Fruit fly (Drosophila melanogaster): ENCODE data around the gene fray.

Gene fray

DNA sequence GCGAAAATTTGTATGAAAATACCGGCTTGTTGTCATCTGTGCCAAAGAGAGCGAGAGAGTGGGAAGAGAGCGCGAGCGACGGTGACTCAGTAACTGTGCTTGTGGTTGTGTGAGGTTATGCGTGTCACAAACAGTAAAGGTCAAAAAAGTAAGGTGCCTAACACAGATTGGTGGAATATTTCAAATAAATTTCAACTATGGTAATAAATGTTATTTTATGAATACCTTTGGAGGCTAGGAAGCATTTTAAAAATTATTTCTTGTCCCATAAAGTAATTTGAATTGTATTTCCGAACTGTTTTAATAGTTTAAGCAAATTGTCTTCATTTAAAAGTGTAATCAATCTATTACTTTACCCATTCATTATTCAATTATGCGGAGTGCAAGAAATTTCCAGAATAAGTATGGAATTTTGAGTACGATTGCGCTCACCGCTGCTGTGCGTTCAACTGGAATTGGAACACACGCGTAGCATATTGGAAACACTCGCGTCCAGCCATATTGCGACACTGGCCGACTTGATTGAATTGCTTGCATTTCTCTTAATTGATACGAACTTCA is 888 bp downstream of the fray start (continued):
- TF ChIP-seq CG10267 (tag; optimal IDR thresholded peaks at IDR 0.05) (peak; percentile 88), bigmax (GFP tag; optimal IDR thresholded peaks at IDR 0.05) (peak; percentile 20), mld (GFP tag; IDR thresholded peaks at IDR 0.05; ENCODE audit: partially characterized antibody) (no peak), CG17912 (GFP tag; optimal IDR thresholded peaks at IDR 0.05) (peak; percentile 74), stc (GFP tag; IDR thresholded peaks at IDR 0.05) (peak; percentile 90), CG14441 (GFP tag; IDR thresholded peaks at IDR 0.05) (peak; percentile 86), CG32772 (GFP tag; IDR thresholded peaks at IDR 0.05) (peak; percentile 85), ato (GFP tag; IDR thresholded peaks at IDR 0.05; ENCODE audit: partially characterized antibody) (no peak), YL-1 (GFP tag; optimal IDR thresholded peaks at IDR 0.05) (peak; percentile 87), CG42726 (GFP tag; IDR thresholded peaks at IDR 0.05; ENCODE audit: partially characterized antibody) (no peak), CG12236 (GFP tag; optimal IDR thresholded peaks at IDR 0.05) (peak; percentile 83), Lpt (GFP tag; optimal IDR thresholded peaks at IDR 0.05) (no peak), CG2120 (GFP tag; optimal IDR thresholded peaks at IDR 0.05) (peak; percentile 97), Eip74EF (GFP tag; optimal IDR thresholded peaks at IDR 0.05) (peak in 1 of 2 experiments; percentile 91), GATAe (GFP tag; conservative IDR thresholded peaks at IDR 0.05) (no peak; the same call in 1 of the 2 replicates), CG10654 (GFP tag; optimal IDR thresholded peaks at IDR 0.05) (peak; percentile 85), D19B (GFP tag; optimal IDR thresholded peaks at IDR 0.05) (peak; percentile 84), CG17829 (tag; optimal IDR thresholded peaks at IDR 0.05) (peak; percentile 95), fd64A (GFP tag; optimal IDR thresholded peaks at IDR 0.05) (peak; percentile 71), CG8281 (tag; optimal IDR thresholded peaks at IDR 0.05) (peak; percentile 74), CG5245 (GFP tag; optimal IDR thresholded peaks at IDR 0.05) (peak; percentile 82), CG9797 (GFP tag; optimal IDR thresholded peaks at IDR 0.05) (no peak), CG9609 (GFP tag; optimal IDR thresholded peaks at IDR 0.05) (peak; percentile 95), Spps (tag; optimal IDR thresholded peaks at IDR 0.05) (peak; percentile 84), Fer2 (tag; optimal IDR thresholded peaks at IDR 0.05) (peak; percentile 85), grn (GFP tag; optimal IDR thresholded peaks at IDR 0.05) (no peak), Bteb2 (GFP tag; optimal IDR thresholded peaks at IDR 0.05) (peak; percentile 95), CG12744 (GFP tag; optimal IDR thresholded peaks at IDR 0.05) (peak; percentile 94), kay (GFP tag; optimal IDR thresholded peaks at IDR 0.05) (peak; percentile 97), CG7372 (GFP tag; IDR thresholded peaks at IDR 0.05) (peak; percentile 88), Doc2 (GFP tag; IDR thresholded peaks at IDR 0.05) (peak; percentile 61), CG4328 (GFP tag; optimal IDR thresholded peaks at IDR 0.05) (peak; percentile 72), da (GFP tag; optimal IDR thresholded peaks at IDR 0.05) (peak; percentile 79), row (GFP tag; IDR thresholded peaks at IDR 0.05) (peak; percentile 96), dimm (GFP tag; IDR thresholded peaks at IDR 0.05) (no peak; the same call in 1 of the 2 replicates), crc (GFP tag; optimal IDR thresholded peaks at IDR 0.05) (peak; percentile 88), CG17328 (GFP tag; IDR thresholded peaks at IDR 0.05) (peak; percentile 89), Sry-δ (GFP tag; optimal IDR thresholded peaks at IDR 0.05) (peak; percentile 41), CG17802 (tag; optimal IDR thresholded peaks at IDR 0.05) (peak; percentile 43), CG8359 (GFP tag; optimal IDR thresholded peaks at IDR 0.05; ENCODE audit: borderline replicate concordance) (peak; percentile 80), hb (GFP tag; IDR thresholded peaks at IDR 0.05; ENCODE audit: partially characterized antibody) (no peak), scrt (GFP tag; optimal IDR thresholded peaks at IDR 0.05) (peak; percentile 78), sr (GFP tag; IDR thresholded peaks at IDR 0.05) (no peak), CG34376 (GFP tag; optimal IDR thresholded peaks at IDR 0.05) (peak; percentile 81), CG17568 (GFP tag; optimal IDR thresholded peaks at IDR 0.05) (peak; percentile 92), BEAF-32 (GFP tag; optimal IDR thresholded peaks at IDR 0.05) (peak; percentile 14), Dfd (GFP tag; optimal IDR thresholded peaks at IDR 0.05) (no peak), CHES-1-like (GFP tag; optimal IDR thresholded peaks at IDR 0.05) (peak; percentile 95), CG12219 (GFP tag; optimal IDR thresholded peaks at IDR 0.05) (peak; percentile 95), Lim3 (GFP tag; IDR thresholded peaks at IDR 0.05) (peak; percentile 79; the same call in 1 of the 2 replicates)
